Fruit fly (Drosophila melanogaster): ENCODE data around the gene YL-1.
A peak's percentile ranks its signal among the peaks of the same experiment; 100 is the strongest.

Gene YL-1

dm6 chr2L:10976864-10977586 lies 6.8 kb downstream of the YL-1 start (continued):
- TF ChIP-seq CG16863 (GFP tag; optimal IDR thresholded peaks at IDR 0.05), result no peak
- no peak for TF ChIP-seq ind (GFP tag; optimal IDR thresholded peaks at IDR 0.05)
- TF ChIP-seq CG7928 (GFP tag; optimal IDR thresholded peaks at IDR 0.05), result no peak
- no peak for TF ChIP-seq tin (GFP tag; optimal IDR thresholded peaks at IDR 0.05)
- no peak for TF ChIP-seq CG11247 (GFP tag; IDR thresholded peaks at IDR 0.05)
- no peak for TF ChIP-seq B-H2 (GFP tag; optimal IDR thresholded peaks at IDR 0.05)
- TF ChIP-seq CG9876 (GFP tag; optimal IDR thresholded peaks at IDR 0.05), result no peak
- TF ChIP-seq inv (GFP tag; IDR thresholded peaks at IDR 0.05; ENCODE audit: partially characterized antibody), result no peak
- TF ChIP-seq Awh (GFP tag; IDR thresholded peaks at IDR 0.05), result no peak
- peak; percentile 51; the same call in 1 of the 2 replicates for TF ChIP-seq Adf1 (GFP tag; IDR thresholded peaks at IDR 0.05)
- TF ChIP-seq pum (GFP tag; optimal IDR thresholded peaks at IDR 0.05), result no peak
- TF ChIP-seq corto (GFP tag; optimal IDR thresholded peaks at IDR 0.05), result no peak
- TF ChIP-seq CG10431 (GFP tag; optimal IDR thresholded peaks at IDR 0.05), result no peak
- TF ChIP-seq cwo (GFP tag; optimal IDR thresholded peaks at IDR 0.05), result no peak
- peak; percentile 31; the same call in 1 of the 2 replicates for TF ChIP-seq unc-4 (GFP tag; IDR thresholded peaks at IDR 0.05; ENCODE audit: partially characterized antibody)
- peak; percentile 9 for TF ChIP-seq D (optimal IDR thresholded peaks at IDR 0.05)
- no peak for TF ChIP-seq D (GFP tag; optimal IDR thresholded peaks at IDR 0.05)
- 0 out of 2 replicates have a peak, but pooled peaks have one; percentile 15 for TF ChIP-seq Xrp1 (GFP tag; IDR thresholded peaks at IDR 0.05)
- no peak for TF ChIP-seq Dek (tag; optimal IDR thresholded peaks at IDR 0.05)

DNA sequence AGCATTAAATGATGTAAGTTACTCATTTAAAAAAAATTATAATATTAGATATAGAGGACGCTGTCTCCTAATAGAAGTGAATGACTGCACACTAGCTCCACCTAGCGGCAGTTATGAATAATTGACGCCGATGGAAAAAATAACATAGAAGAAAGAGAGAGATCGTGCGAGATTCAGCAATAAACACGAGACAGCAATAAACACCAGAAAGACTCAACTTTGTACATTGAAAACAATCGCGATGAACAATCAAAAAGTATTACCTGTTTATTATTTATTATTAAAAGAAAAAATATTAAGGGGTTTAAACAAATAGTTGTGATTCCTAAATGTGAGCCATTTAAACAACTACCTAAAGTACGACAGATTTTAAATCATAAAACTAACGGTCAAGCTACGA lies 15.9 kb downstream of the YL-1 start:
- TF ChIP-seq zfh1 (GFP tag; IDR thresholded peaks at IDR 0.05), result 0 out of 3 replicates have a peak, but pooled peaks have one; percentile 47
- peak; percentile 27 for TF ChIP-seq Meics (GFP tag; optimal IDR thresholded peaks at IDR 0.05)
- TF ChIP-seq so (GFP tag; IDR thresholded peaks at IDR 0.05), result 0 out of 3 replicates have a peak, but pooled peaks have one; percentile 62
- peak; percentile 42 for TF ChIP-seq Fer3 (tag; optimal IDR thresholded peaks at IDR 0.05)
- peak; percentile 63; the same call in 1 of the 2 replicates for TF ChIP-seq CG32772 (GFP tag; IDR thresholded peaks at IDR 0.05)
- peak; percentile 47 for TF ChIP-seq CG5953 (GFP tag; IDR thresholded peaks at IDR 0.05)
- no peak for TF ChIP-seq sr (GFP tag; IDR thresholded peaks at IDR 0.05)
- TF ChIP-seq CG3726 (GFP tag; IDR thresholded peaks at IDR 0.05), result 0 out of 3 replicates have a peak, but pooled peaks have one; percentile 37
- peak; percentile 76 for TF ChIP-seq sqz (GFP tag; optimal IDR thresholded peaks at IDR 0.05)
- peak; percentile 66 for TF ChIP-seq NFAT (GFP tag; IDR thresholded peaks at IDR 0.05)
- no peak for TF ChIP-seq kni (GFP tag; optimal IDR thresholded peaks at IDR 0.05)
- TF ChIP-seq chm (GFP tag; IDR thresholded peaks at IDR 0.05), result 0 out of 2 replicates have a peak, but pooled peaks have one; percentile 9
- no peak for TF ChIP-seq nom (GFP tag; optimal IDR thresholded peaks at IDR 0.05)
- peak; percentile 91 for TF ChIP-seq Dip2 (GFP tag; IDR thresholded peaks at IDR 0.05)
- TF ChIP-seq mld (GFP tag; IDR thresholded peaks at IDR 0.05; ENCODE audit: partially characterized antibody), result no peak
- TF ChIP-seq CG14441 (GFP tag; IDR thresholded peaks at IDR 0.05), result peak; percentile 65
- TF ChIP-seq CG13287 (GFP tag; IDR thresholded peaks at IDR 0.05; ENCODE audit: partially characterized antibody), result no peak; the same call in 1 of the 2 replicates
- no peak for TF ChIP-seq CG1603 (tag; optimal IDR thresholded peaks at IDR 0.05)
- 0 out of 2 replicates have a peak, but pooled peaks have one; percentile 28 for TF ChIP-seq vvl (GFP tag; IDR thresholded peaks at IDR 0.05)
- TF ChIP-seq CG9932 (GFP tag; IDR thresholded peaks at IDR 0.05), result peak; percentile 58
- peak; percentile 30 for TF ChIP-seq CG6254 (GFP tag; optimal IDR thresholded peaks at IDR 0.05)
- peak; percentile 14 for TF ChIP-seq CG1233 (GFP tag; optimal IDR thresholded peaks at IDR 0.05)
- peak; percentile 47 for TF ChIP-seq CG14710 (tag; optimal IDR thresholded peaks at IDR 0.05)
- no peak for TF ChIP-seq CG15269 (tag; optimal IDR thresholded peaks at IDR 0.05)
- no peak for TF ChIP-seq H2.0 (GFP tag; IDR thresholded peaks at IDR 0.05)
- no peak for TF ChIP-seq cad (GFP tag; optimal IDR thresholded peaks at IDR 0.05)
- TF ChIP-seq CG17829 (tag; optimal IDR thresholded peaks at IDR 0.05), result peak; percentile 67
- no peak for TF ChIP-seq fu2 (GFP tag; optimal IDR thresholded peaks at IDR 0.05)
- TF ChIP-seq stwl (tag; optimal IDR thresholded peaks at IDR 0.05), result peak; percentile 66
- no peak for TF ChIP-seq Dp (GFP tag; optimal IDR thresholded peaks at IDR 0.05)
